Worm (Caenorhabditis elegans) whole organism, L4 larva: ENCODE results near the gene unc-39.

Experiments
- F49E8.2 ChIP-seq: sonication (generic microtip); optimal IDR thresholded peaks from 2 replicates; lab custom pipeline; 2016; ENCODE audit warnings: missing compliant biosample characterization, mild to moderate bottlenecking, missing genetic modification characterization, borderline replicate concordance
- R02D3.7 ChIP-seq: fragments of 150-350 bp; sonication (generic microtip); optimal IDR thresholded peaks from 3 replicates; lab custom pipeline; 2014; ENCODE audit warnings: missing biosample characterization, missing genetic modification characterization
- T20F7.1 ChIP-seq: fragments of 200-800 bp; sonication (Bioruptor generic); optimal IDR thresholded peaks from 2 replicates; lab custom pipeline; 2018; ENCODE audit warnings: mild to moderate bottlenecking, missing genetic modification characterization, missing compliant biosample characterization
- T26A8.4 ChIP-seq: fragments of 200-800 bp; sonication (Bioruptor generic); IDR thresholded peaks from 2 replicates; pipeline ENCODE4 v1.3.6; 2022; ENCODE audit warnings: missing genetic modification characterization, missing compliant biosample characterization
- Y105C5A.15 ChIP-seq: fragments of 200-800 bp; sonication (Bioruptor generic); IDR thresholded peaks from 2 replicates; pipeline ENCODE4 v1.3.6; 2022; ENCODE audit warnings: missing genetic modification characterization, missing compliant biosample characterization
- Y75B8A.6 ChIP-seq: fragments of 200-800 bp; sonication (Bioruptor generic); IDR thresholded peaks from 2 replicates; pipeline ENCODE4 v1.3.6; 2022; ENCODE audit warnings: missing genetic modification reagents, missing genetic modification characterization, missing compliant biosample characterization
- ZK337.2 ChIP-seq: fragments of 200-800 bp; sonication (Bioruptor generic); IDR thresholded peaks from 2 replicates; pipeline ENCODE4 v1.3.6; 2022; ENCODE audit warnings: missing genetic modification reagents, missing genetic modification characterization, missing compliant biosample characterization
- aha-1 ChIP-seq: fragments of 150-350 bp; peaks from one replicate; lab custom pipeline; 2014; ENCODE audit warnings: missing biosample characterization, missing genetic modification characterization
- ama-1 ChIP-seq: fragments of 150-350 bp; optimal IDR thresholded peaks from 2 replicates; lab custom pipeline; 2014; ENCODE audit warnings: inconsistent platforms, mixed read lengths
- arid-1 ChIP-seq: fragments of 200-800 bp; sonication (Bioruptor generic); conservative IDR thresholded peaks from 2 replicates; pipeline ENCODE4 v1.3.6; 2022; ENCODE audit warnings: missing genetic modification reagents, missing genetic modification characterization, missing compliant biosample characterization
- attf-4 ChIP-seq: sonication (generic microtip); optimal IDR thresholded peaks from 3 replicates; lab custom pipeline; 2017; ENCODE audit warnings: missing biosample characterization, missing genetic modification characterization
- ceh-20 ChIP-seq: fragments of 200-800 bp; sonication (Bioruptor generic); IDR thresholded peaks from 2 replicates; pipeline ENCODE4 v1.3.6; 2022; ENCODE audit warnings: missing genetic modification reagents, missing genetic modification characterization, missing compliant biosample characterization
- ceh-32 ChIP-seq: sonication (generic microtip); optimal IDR thresholded peaks from 2 replicates; lab custom pipeline; 2016; ENCODE audit warnings: mild to moderate bottlenecking, missing genetic modification characterization, missing compliant biosample characterization; ENCODE audit not compliant: poor library complexity
- ceh-44 ChIP-seq: fragments of 200-800 bp; sonication (Bioruptor generic); IDR thresholded peaks from 2 replicates; pipeline ENCODE4 v1.3.6; 2022; ENCODE audit warnings: missing genetic modification reagents, missing genetic modification characterization, missing compliant biosample characterization
- ceh-62 ChIP-seq: sonication (generic microtip); optimal IDR thresholded peaks from 2 replicates; lab custom pipeline; 2017; ENCODE audit warnings: missing biosample characterization, missing genetic modification characterization
- ces-1 ChIP-seq: fragments of 150-350 bp; sonication (generic microtip); optimal IDR thresholded peaks from 4 replicates; lab custom pipeline; 2014; ENCODE audit warnings: missing biosample characterization, missing genetic modification reagents, missing genetic modification characterization
- ctbp-1 ChIP-seq: fragments of 200-800 bp; sonication (Bioruptor generic); IDR thresholded peaks from 2 replicates; pipeline ENCODE4 v1.3.6; 2022; ENCODE audit warnings: missing genetic modification reagents, missing genetic modification characterization, missing compliant biosample characterization
- daf-12 ChIP-seq: fragments of 150-350 bp; optimal IDR thresholded peaks from 2 replicates; lab custom pipeline; 2014; ENCODE audit warnings: missing biosample characterization, missing genetic modification reagents, missing genetic modification characterization
- daf-19 ChIP-seq: fragments of 200-800 bp; sonication (Bioruptor generic); conservative IDR thresholded peaks from 2 replicates; pipeline ENCODE4 v1.3.6; 2022; ENCODE audit warnings: missing genetic modification characterization, missing compliant biosample characterization
- daf-8 ChIP-seq: fragments of 200-800 bp; sonication (Bioruptor generic); IDR thresholded peaks from 2 replicates; pipeline ENCODE4 v1.3.6; 2022; ENCODE audit warnings: missing genetic modification characterization, missing compliant biosample characterization
- dmd-8 ChIP-seq: fragments of 200-800 bp; sonication (Bioruptor generic); IDR thresholded peaks from 2 replicates; pipeline ENCODE4 v1.3.6; 2022; ENCODE audit warnings: missing genetic modification characterization, missing compliant biosample characterization
- egl-27 ChIP-seq: sonication (generic microtip); optimal IDR thresholded peaks from 3 replicates; lab custom pipeline; 2017; ENCODE audit warnings: missing biosample characterization, missing genetic modification reagents, missing genetic modification characterization
- egl-43 ChIP-seq: fragments of 200-800 bp; sonication (Bioruptor generic); IDR thresholded peaks from 2 replicates; pipeline ENCODE4 v1.3.6; 2022; ENCODE audit warnings: missing genetic modification reagents, missing genetic modification characterization, missing compliant biosample characterization
- hif-1 ChIP-seq, 2 experiments: sonication (generic microtip); optimal IDR thresholded peaks; 2 replicates each; lab custom pipeline; 2016 to 2017; ENCODE audit warnings: missing compliant biosample characterization in 2 of 2, missing genetic modification characterization in 2 of 2, missing genetic modification reagents in 2 of 2, missing genotype in 2 of 2, mild to moderate bottlenecking in 1 of 2
- hmg-1.1 ChIP-seq: fragments of 200-800 bp; sonication (Bioruptor generic); IDR thresholded peaks from 2 replicates; pipeline ENCODE4 v1.3.6; 2022; ENCODE audit warnings: missing genetic modification reagents, missing genetic modification characterization, missing compliant biosample characterization
- lin-13 ChIP-seq: fragments of 150-350 bp; optimal IDR thresholded peaks from 2 replicates; lab custom pipeline; 2014; ENCODE audit warnings: missing biosample characterization, missing genetic modification reagents, missing genetic modification characterization
- lir-3 ChIP-seq: sonication (generic microtip); optimal IDR thresholded peaks from 2 replicates; lab custom pipeline; 2016; ENCODE audit warnings: mild to moderate bottlenecking, missing genetic modification characterization, missing compliant biosample characterization
- madf-5 ChIP-seq, 2 experiments: fragments of 200-800 bp; sonication (Bioruptor generic); IDR thresholded peaks; 2 replicates each; pipeline ENCODE4 v1.3.6; 2022; ENCODE audit warnings: missing compliant biosample characterization in 2 of 2, missing genetic modification characterization in 2 of 2
- madf-9 ChIP-seq: fragments of 200-800 bp; sonication (Bioruptor generic); conservative IDR thresholded peaks from 2 replicates; pipeline ENCODE4 v1.3.6; 2022; ENCODE audit warnings: missing genetic modification reagents, missing genetic modification characterization, missing compliant biosample characterization
- mdl-1 ChIP-seq, 2 experiments: fragments of 150-350 bp in 1 of 2; sonication (generic microtip) in 1 of 2; optimal IDR thresholded peaks; 2 replicates each; lab custom pipeline; 2014 to 2017; ENCODE audit warnings: missing biosample characterization in 2 of 2, missing genetic modification characterization in 2 of 2
- mes-2 ChIP-seq: sonication (generic microtip); optimal IDR thresholded peaks from 2 replicates; lab custom pipeline; 2016; ENCODE audit warnings: missing genotype, mild to moderate bottlenecking, missing genetic modification characterization, missing compliant biosample characterization; ENCODE audit not compliant: poor library complexity, severe bottlenecking
- mxl-2 ChIP-seq: fragments of 200-800 bp; sonication (Bioruptor generic); conservative IDR thresholded peaks from 2 replicates; pipeline ENCODE4 v1.3.6; 2022; ENCODE audit warnings: missing genetic modification reagents, missing genetic modification characterization, missing compliant biosample characterization
- nhr-111 ChIP-seq: fragments of 200-800 bp; sonication (Bioruptor generic); optimal IDR thresholded peaks from 2 replicates; lab custom pipeline; 2018; ENCODE audit warnings: mild to moderate bottlenecking, missing genetic modification characterization, missing compliant biosample characterization
- nhr-237 ChIP-seq: sonication (generic microtip); optimal IDR thresholded peaks from 2 replicates; lab custom pipeline; 2017; ENCODE audit warnings: missing biosample characterization, missing genetic modification characterization
- nhr-28 ChIP-seq: fragments of 150-350 bp; optimal IDR thresholded peaks from 2 replicates; lab custom pipeline; 2014; ENCODE audit warnings: missing biosample characterization, missing genetic modification characterization
- nhr-41 ChIP-seq: fragments of 200-800 bp; sonication (Bioruptor generic); IDR thresholded peaks from 2 replicates; pipeline ENCODE4 v1.3.6; 2022; ENCODE audit warnings: missing genetic modification reagents, missing genetic modification characterization, missing compliant biosample characterization
- nhr-48 ChIP-seq: sonication (generic microtip); optimal IDR thresholded peaks from 2 replicates; lab custom pipeline; 2016; ENCODE audit warnings: mild to moderate bottlenecking, missing genetic modification characterization, missing compliant biosample characterization
- nhr-76 ChIP-seq: fragments of 150-350 bp; optimal IDR thresholded peaks from 2 replicates; lab custom pipeline; 2014; ENCODE audit warnings: missing biosample characterization, missing genetic modification characterization
- nhr-77 ChIP-seq: fragments of 150-350 bp; optimal IDR thresholded peaks from 2 replicates; lab custom pipeline; 2014; ENCODE audit warnings: missing biosample characterization, missing genetic modification characterization
- pha-4 ChIP-seq, 2 experiments: fragments of 150-350 bp in 1 of 2; fragments of 200-800 bp in 1 of 2; sonication (Bioruptor generic) in 1 of 2; IDR thresholded peaks in 1 of 2; optimal IDR thresholded peaks in 1 of 2; 2 replicates each; pipeline versions ENCODE4 v1.3.6 to Lab custom; 2014 to 2022; ENCODE audit warnings: missing genetic modification characterization in 2 of 2, missing genetic modification reagents in 2 of 2, missing biosample characterization in 1 of 2, missing compliant biosample characterization in 1 of 2
- sdz-12 ChIP-seq: fragments of 200-800 bp; sonication (Bioruptor generic); optimal IDR thresholded peaks from 2 replicates; lab custom pipeline; 2018; ENCODE audit warnings: mild to moderate bottlenecking, missing genetic modification characterization, missing compliant biosample characterization
- set-16 ChIP-seq: fragments of 200-800 bp; sonication (Bioruptor generic); IDR thresholded peaks from 2 replicates; pipeline ENCODE4 v1.3.6; 2022; ENCODE audit warnings: missing genetic modification reagents, missing genetic modification characterization, missing compliant biosample characterization
- skn-1 ChIP-seq: fragments of 150-350 bp; optimal IDR thresholded peaks from 2 replicates; lab custom pipeline; 2014; ENCODE audit warnings: missing biosample characterization, missing genetic modification characterization
- snpc-1.2 ChIP-seq: fragments of 200-800 bp; sonication (Bioruptor generic); IDR thresholded peaks from 2 replicates; pipeline ENCODE4 v1.3.6; 2022; ENCODE audit warnings: missing genetic modification reagents, missing genetic modification characterization, missing compliant biosample characterization
- snpc-4 ChIP-seq: fragments of 150-350 bp; optimal IDR thresholded peaks from 2 replicates; lab custom pipeline; 2014; ENCODE audit warnings: missing biosample characterization, missing genetic modification characterization
- unc-62 ChIP-seq, 3 experiments: fragments of 150-350 bp in 1 of 3; sonication (generic microtip); optimal IDR thresholded peaks in 2 of 3; peaks in 1 of 3; 1 replicate in 1 of 3; 2 replicates in 2 of 3; lab custom pipeline; 2014 to 2017; ENCODE audit warnings: missing biosample characterization in 3 of 3, missing genetic modification characterization in 3 of 3, missing genetic modification reagents in 3 of 3, missing genotype in 1 of 3
- zfp-2 ChIP-seq: sonication (generic microtip); optimal IDR thresholded peaks from 2 replicates; lab custom pipeline; 2016; ENCODE audit warnings: mild to moderate bottlenecking, missing genetic modification characterization, missing compliant biosample characterization
- zfp-3 ChIP-seq: fragments of 200-800 bp; sonication (Bioruptor generic); conservative IDR thresholded peaks from 2 replicates; pipeline ENCODE4 v1.3.6; 2022; ENCODE audit warnings: missing genetic modification reagents, missing genetic modification characterization, missing compliant biosample characterization
- zip-11 ChIP-seq: fragments of 200-800 bp; sonication (Bioruptor generic); IDR thresholded peaks from 2 replicates; pipeline ENCODE4 v1.3.6; 2022; ENCODE audit warnings: missing genetic modification characterization, missing compliant biosample characterization
- ztf-11 ChIP-seq: fragments of 150-350 bp; optimal IDR thresholded peaks from 2 replicates; lab custom pipeline; 2014; ENCODE audit warnings: missing biosample characterization, missing genetic modification characterization

Gene unc-39

DNA sequence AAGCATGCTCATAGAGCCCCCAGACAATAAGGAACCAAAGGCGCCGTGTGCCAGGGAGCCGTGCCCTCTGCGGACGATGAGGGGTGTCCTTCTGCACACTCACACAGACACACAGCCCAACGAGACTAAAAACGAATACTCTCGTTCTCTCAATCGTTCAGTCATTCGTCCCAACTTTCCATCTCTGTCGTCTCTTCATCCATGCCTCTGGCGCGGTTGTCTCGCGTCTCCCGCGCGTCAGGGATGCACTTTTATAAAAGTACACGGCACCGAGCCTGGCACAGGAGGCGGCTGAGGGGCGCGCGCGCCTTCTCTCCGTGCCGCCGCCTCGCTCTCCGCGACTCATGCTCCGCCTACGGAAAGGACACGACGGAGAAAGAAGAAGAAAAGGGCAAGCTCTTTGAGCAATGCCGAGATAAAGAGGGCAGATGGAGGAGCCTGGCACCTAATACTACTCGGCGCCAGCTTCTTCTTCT is 6.3 kb upstream of the unc-39 start (continued):
- TF ChIP-seq nhr-111 (GFP tag; lab: Kevin White, UChicago) (no peak), R02D3.7 (tag; lab: Kevin White, UChicago) (no peak), Y75B8A.6 (no peak), ceh-44 (GFP tag; lab: Robert Waterston, UW) (peak; percentile 21; the same call in 1 of the 2 replicates), hmg-1.1 (GFP tag; lab: Robert Waterston, UW) (peak; percentile 92), snpc-1.2 (no peak), ctbp-1 (GFP tag; lab: Robert Waterston, UW) (peak; percentile 90), madf-9 (GFP tag; lab: Robert Waterston, UW) (peak; percentile 99), daf-8 (GFP tag; lab: Robert Waterston, UW) (no peak), zfp-2 (tag; lab: Kevin White, UChicago) (no peak), daf-12 (tag; lab: Kevin White, UChicago) (peak; percentile 46), T20F7.1 (no peak), lir-3 (tag; lab: Kevin White, UChicago) (peak; percentile 45), mes-2 (tag; lab: Kevin White, UChicago) (peak; percentile 56), daf-19 (GFP tag; lab: Robert Waterston, UW) (no peak), ceh-62 (tag; lab: Kevin White, UChicago) (no peak), ztf-11 (tag; lab: Kevin White, UChicago) (no peak), nhr-41 (GFP tag; lab: Robert Waterston, UW) (no peak), madf-5 (GFP tag; IDR thresholded peaks at IDR 0.05; lab: Robert Waterston, UW) (no peak), zip-11 (GFP tag; lab: Robert Waterston, UW) (no peak), ces-1 (GFP tag; lab: Kevin White, UChicago) (peak; percentile 22), hif-1 (tag; optimal IDR thresholded peaks at IDR 0.05; lab: Kevin White, UChicago) (peak in 1 of 2 experiments; percentile 82), pha-4 (GFP tag; IDR thresholded peaks at IDR 0.05; lab: Robert Waterston, UW) (peak; percentile 74; the same call in 1 of the 2 replicates), pha-4 (tag; optimal IDR thresholded peaks at IDR 0.05; lab: Kevin White, UChicago) (no peak), attf-4 (peak; percentile 45), unc-62 (GFP tag; optimal IDR thresholded peaks at IDR 0.05 in 1 of 2; lab: Kevin White, UChicago) (peak in 1 of 2 experiments; percentile 52), unc-62 (tag; optimal IDR thresholded peaks at IDR 0.05; lab: Kevin White, UChicago) (no peak), skn-1 (tag; lab: Kevin White, UChicago) (no peak), arid-1 (peak; percentile 50; the same call in 1 of the 2 replicates), snpc-4 (tag; lab: Kevin White, UChicago) (no peak), nhr-76 (no peak), ZK337.2 (GFP tag; lab: Robert Waterston, UW) (no peak), ceh-20 (GFP tag; lab: Robert Waterston, UW) (peak; percentile 66; the same call in 1 of the 2 replicates), mdl-1 (tag; optimal IDR thresholded peaks at IDR 0.05; lab: Kevin White, UChicago) (peak; percentile 87 to 92), dmd-8 (GFP tag; lab: Robert Waterston, UW) (no peak), nhr-77 (no peak), sdz-12 (GFP tag; lab: Kevin White, UChicago) (no peak), F49E8.2 (tag; lab: Kevin White, UChicago) (no peak), zfp-3 (GFP tag; lab: Robert Waterston, UW) (no peak), egl-43 (GFP tag; lab: Robert Waterston, UW) (peak; percentile 80), nhr-28 (peak; percentile 78), ceh-32 (tag; lab: Kevin White, UChicago) (peak; percentile 65), Y105C5A.15 (GFP tag; lab: Robert Waterston, UW) (no peak), aha-1 (peak; percentile 96), nhr-48 (tag; lab: Kevin White, UChicago) (peak; percentile 87), T26A8.4 (GFP tag; lab: Robert Waterston, UW) (0 out of 2 replicates have a peak, but pooled peaks have one; percentile 66), set-16 (GFP tag; lab: Robert Waterston, UW) (peak; percentile 100), ama-1 (lab: Kevin White, UChicago) (no peak), lin-13 (GFP tag; lab: Kevin White, UChicago) (peak; percentile 33), egl-27 (tag; lab: Kevin White, UChicago) (peak; percentile 58), mxl-2 (GFP tag; lab: Robert Waterston, UW) (no peak), nhr-237 (tag; lab: Kevin White, UChicago) (no peak)
